Worm (Caenorhabditis elegans): ENCODE measurements around the gene nlp-11.
A peak's percentile ranks its signal among the peaks of the same experiment; 100 is the strongest.

nlp-11 gene

DNA sequence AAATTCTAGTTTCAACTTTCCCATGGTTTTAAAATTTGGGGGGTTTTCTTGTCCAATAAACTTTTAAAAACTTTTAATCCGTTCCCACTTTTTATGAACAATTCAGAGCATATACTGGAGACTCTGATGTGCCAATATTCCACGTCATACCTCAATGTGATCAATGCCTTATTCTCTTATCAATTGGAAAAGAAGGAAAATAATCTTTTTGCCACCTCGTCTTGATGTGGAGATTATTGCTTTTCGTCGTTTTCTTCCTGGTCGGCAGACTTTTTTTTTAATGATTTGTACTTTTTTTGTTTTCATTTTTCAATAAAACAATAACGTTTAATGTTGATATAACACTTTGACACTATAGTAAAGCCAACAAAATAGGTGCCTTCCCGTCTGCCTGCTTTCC is 14.3 kb downstream of the nlp-11 start:
- no peak for TF ChIP-seq him-1 (tag; optimal IDR thresholded peaks at IDR 0.05)
- TF ChIP-seq W03F9.2 (tag; optimal IDR thresholded peaks at IDR 0.05): no peak
- TF ChIP-seq dao-5 (tag; optimal IDR thresholded peaks at IDR 0.05): no peak

DNA sequence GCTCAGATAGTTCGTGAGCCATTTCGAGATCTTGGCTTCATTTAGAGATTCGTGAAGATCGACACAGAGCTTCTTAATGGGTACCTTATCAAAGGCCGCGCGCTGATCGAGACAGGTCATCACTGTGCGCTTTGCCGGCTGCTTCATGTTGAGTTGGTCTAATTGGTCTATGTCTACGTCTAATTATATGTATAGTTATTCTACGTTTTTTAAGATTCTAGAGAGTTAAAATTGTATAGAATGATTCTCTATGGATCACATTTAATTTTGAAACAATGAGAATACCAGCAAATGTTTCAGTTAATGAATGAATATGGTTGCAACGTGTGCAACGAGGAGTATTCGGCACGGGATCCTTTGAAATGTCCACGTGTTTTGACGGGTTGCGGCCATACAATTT is 17.1 kb downstream of the nlp-11 start, which contains the start of gene arc-1:
arc-1 (plus strand) TSS at position 301 of the 400 bp plus-strand sequence.
- TF ChIP-seq him-1 (tag; optimal IDR thresholded peaks at IDR 0.05) (no peak), W03F9.2 (tag; optimal IDR thresholded peaks at IDR 0.05) (no peak), dao-5 (tag; optimal IDR thresholded peaks at IDR 0.05) (no peak)

DNA sequence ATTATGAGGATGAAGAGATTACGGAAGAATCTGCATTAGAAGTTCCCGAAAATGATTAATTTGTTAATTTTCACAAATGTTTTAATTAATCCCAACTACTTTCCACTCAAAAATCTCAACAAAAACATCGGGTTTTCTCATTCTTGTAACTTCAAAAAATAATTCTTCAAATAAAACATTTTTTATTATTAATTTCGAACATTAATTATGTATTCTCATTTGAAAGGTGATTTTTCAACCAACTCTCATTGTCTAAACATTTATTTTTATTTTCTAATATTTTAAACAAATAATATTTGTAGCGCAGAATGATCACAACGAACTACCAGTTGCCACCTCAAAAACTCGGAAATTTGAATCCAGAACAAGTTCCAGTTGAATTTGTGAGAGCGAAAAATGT is 20.4 kb downstream of the nlp-11 start, which contains the start of gene ZK1320.7:
ZK1320.7 (plus strand) TSS at position 301 of the 400 bp plus-strand sequence.
- TF ChIP-seq W03F9.2 (tag; optimal IDR thresholded peaks at IDR 0.05) (no peak), dao-5 (tag; optimal IDR thresholded peaks at IDR 0.05) (no peak), him-1 (tag; optimal IDR thresholded peaks at IDR 0.05) (no peak)

- TF ChIP-seq W03F9.2 (tag; optimal IDR thresholded peaks at IDR 0.05) (peak; percentile 16), him-1 (tag; optimal IDR thresholded peaks at IDR 0.05) (no peak), dao-5 (tag; optimal IDR thresholded peaks at IDR 0.05) (no peak)
Measured at ce11 chrII:9668959-9669358, 22.8 kb downstream of the nlp-11 start, which contains the start of gene taf-8. Gene taf-8, plus strand, starts transcription at chrII:9669318.

- TF ChIP-seq W03F9.2 (tag; optimal IDR thresholded peaks at IDR 0.05): no peak
- TF ChIP-seq dao-5 (tag; optimal IDR thresholded peaks at IDR 0.05): no peak
- TF ChIP-seq him-1 (tag; optimal IDR thresholded peaks at IDR 0.05): no peak
Measured at ce11 chrII:9667382-9667781, 24.4 kb downstream of the nlp-11 start, which contains the start of gene ZK1320.11. Gene ZK1320.11, plus strand, starts transcription at chrII:9667624.

DNA sequence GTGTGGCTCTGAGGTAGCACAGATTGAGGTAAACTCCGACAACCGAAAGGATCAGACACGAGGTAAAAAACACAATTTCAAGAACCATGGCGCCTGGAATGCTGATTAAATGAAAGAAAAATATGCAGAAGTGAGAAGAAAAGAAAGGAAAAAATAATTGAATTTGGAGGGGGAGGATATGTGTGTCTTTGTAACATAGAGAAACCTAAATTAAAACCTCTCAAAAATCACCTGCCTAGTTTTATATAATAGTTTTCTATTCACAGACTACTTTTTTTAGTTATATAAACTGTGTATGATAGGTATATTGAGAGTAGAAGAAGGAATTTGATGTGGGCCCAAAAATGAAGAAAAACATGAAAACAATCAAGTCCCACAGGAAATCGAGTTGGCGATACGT is 26.2 kb downstream of the nlp-11 start, which contains the start of gene ZK1320.5:
ZK1320.5 (minus strand) TSS at position 101 of the 400 bp plus-strand sequence.
- TF ChIP-seq W03F9.2 (tag; optimal IDR thresholded peaks at IDR 0.05) (no peak), him-1 (tag; optimal IDR thresholded peaks at IDR 0.05) (no peak), dao-5 (tag; optimal IDR thresholded peaks at IDR 0.05) (no peak)

- TF ChIP-seq him-1 (tag; optimal IDR thresholded peaks at IDR 0.05) (no peak), W03F9.2 (tag; optimal IDR thresholded peaks at IDR 0.05) (no peak), dao-5 (tag; optimal IDR thresholded peaks at IDR 0.05) (no peak)
Measured at ce11 chrII:9662797-9663196, 28.9 kb downstream of the nlp-11 start, which contains the start of gene cyp-13A10. Gene cyp-13A10, minus strand, starts transcription at chrII:9662884.

ce11 chrII:9662160-9662559 is 29.6 kb downstream of the nlp-11 start:
- no peak for TF ChIP-seq dao-5 (tag; optimal IDR thresholded peaks at IDR 0.05)
- no peak for TF ChIP-seq him-1 (tag; optimal IDR thresholded peaks at IDR 0.05)
- TF ChIP-seq W03F9.2 (tag; optimal IDR thresholded peaks at IDR 0.05): no peak

DNA sequence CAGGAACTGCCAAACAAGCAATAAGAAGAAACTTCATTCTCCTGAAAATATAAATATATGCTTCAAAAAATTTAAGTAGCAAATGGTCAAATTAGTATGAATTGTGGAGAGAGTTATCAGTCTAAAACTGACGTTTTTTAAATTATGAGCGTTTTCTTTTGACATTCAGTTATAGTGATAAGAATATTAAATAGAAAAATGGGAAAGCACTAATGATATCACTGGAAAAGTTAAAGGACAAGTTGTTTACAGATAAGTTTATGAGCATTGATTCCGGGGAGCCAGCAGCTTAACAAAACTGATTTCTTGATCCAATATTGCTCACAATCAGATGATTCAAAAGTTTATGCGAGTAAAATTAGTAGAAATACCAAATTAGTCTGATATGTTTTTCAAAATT is 31.4 kb downstream of the nlp-11 start, which contains the start of gene ZK1320.3:
ZK1320.3 (minus strand) TSS at position 41 of the 400 bp plus-strand sequence.
- TF ChIP-seq dao-5 (tag; optimal IDR thresholded peaks at IDR 0.05) (no peak), him-1 (tag; optimal IDR thresholded peaks at IDR 0.05) (no peak), W03F9.2 (tag; optimal IDR thresholded peaks at IDR 0.05) (no peak)

ce11 chrII:9658915-9659314 is 32.8 kb downstream of the nlp-11 start, which contains the start of gene ZK1320.2:
Gene ZK1320.2, minus strand, starts transcription at chrII:9659002.
- TF ChIP-seq him-1 (tag; optimal IDR thresholded peaks at IDR 0.05) (no peak), W03F9.2 (tag; optimal IDR thresholded peaks at IDR 0.05) (no peak), dao-5 (tag; optimal IDR thresholded peaks at IDR 0.05) (no peak)

ce11 chrII:9656210-9656755 is 35.5 kb downstream of the nlp-11 start, which contains the start of gene gstk-1:
Gene gstk-1, plus strand, starts transcription at chrII:9656705.
- TF ChIP-seq W03F9.2 (tag; optimal IDR thresholded peaks at IDR 0.05) (no peak), him-1 (tag; optimal IDR thresholded peaks at IDR 0.05) (no peak), dao-5 (tag; optimal IDR thresholded peaks at IDR 0.05) (no peak)

ce11 chrII:9655530-9656139 is 36.1 kb downstream of the nlp-11 start, which contains the start of gene ZK1307.1:
Gene ZK1307.1, minus strand, starts transcription at chrII:9655580.
- TF ChIP-seq dao-5 (tag; optimal IDR thresholded peaks at IDR 0.05) (no peak), him-1 (tag; optimal IDR thresholded peaks at IDR 0.05) (no peak), W03F9.2 (tag; optimal IDR thresholded peaks at IDR 0.05) (no peak)

DNA sequence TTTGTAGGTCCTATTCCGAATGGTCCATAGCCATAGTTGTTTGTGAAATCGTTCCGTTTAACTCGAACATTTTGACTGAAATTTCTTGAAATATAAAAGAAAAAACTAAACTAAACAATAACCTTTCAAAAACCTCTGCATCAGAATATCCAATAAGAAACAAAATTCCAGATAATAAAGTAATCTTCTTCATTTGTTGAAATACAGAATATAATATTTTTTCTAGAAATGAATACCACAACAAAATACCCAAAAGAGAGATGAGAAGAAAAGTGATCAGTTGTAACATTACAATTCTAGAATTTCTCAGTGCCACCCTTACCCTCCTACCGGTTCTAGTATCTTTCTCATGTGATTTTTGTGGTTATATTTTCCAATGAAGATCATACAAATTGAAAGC is 38.1 kb downstream of the nlp-11 start, which contains the start of gene ZK1307.2:
ZK1307.2 (minus strand) TSS at position 274 of the 400 bp plus-strand sequence.
- TF ChIP-seq W03F9.2 (tag; optimal IDR thresholded peaks at IDR 0.05) (no peak), dao-5 (tag; optimal IDR thresholded peaks at IDR 0.05) (no peak), him-1 (tag; optimal IDR thresholded peaks at IDR 0.05) (no peak)

ce11 chrII:9652919-9653318 is 38.8 kb downstream of the nlp-11 start, which contains the start of gene ZK1307.3:
Gene ZK1307.3, minus strand, starts transcription at chrII:9653019.
- TF ChIP-seq him-1 (tag; optimal IDR thresholded peaks at IDR 0.05) (no peak), W03F9.2 (tag; optimal IDR thresholded peaks at IDR 0.05) (no peak), dao-5 (tag; optimal IDR thresholded peaks at IDR 0.05) (no peak)
